Fruit fly (Drosophila melanogaster) whole organism, embryonic: Measurements from ENCODE around the gene CG12420.

Source experiments
- Abd-B ChIP-seq: fragments of 200-800 bp; sonication (Bioruptor generic); optimal IDR thresholded peaks from 2 replicates; lab custom pipeline; 2018; ENCODE audit warnings: missing biosample characterization, mild to moderate bottlenecking, missing genetic modification characterization, moderate library complexity
- Bteb2 ChIP-seq: fragments of 200-800 bp; sonication (Bioruptor generic); optimal IDR thresholded peaks from 2 replicates; lab custom pipeline; 2016; ENCODE audit warnings: missing biosample characterization, missing genetic modification characterization
- C15 ChIP-seq: fragments of 200-800 bp; sonication (Bioruptor generic); IDR thresholded peaks from 3 replicates; pipeline ENCODE4 v1.3.6; 2022; ENCODE audit warnings: missing biosample characterization, missing genetic modification characterization
- CG12104 ChIP-seq: fragments of 200-800 bp; sonication (Bioruptor generic); optimal IDR thresholded peaks from 3 replicates; lab custom pipeline; 2016; ENCODE audit warnings: missing biosample characterization, missing genetic modification characterization
- CG14014 ChIP-seq: fragments of 200-800 bp; sonication (Bioruptor generic); IDR thresholded peaks from 2 replicates; pipeline ENCODE4 v1.3.6; 2022; ENCODE audit warnings: missing biosample characterization, missing genetic modification characterization
- CG14710 ChIP-seq: fragments of 200-800 bp; sonication (Bioruptor generic); optimal IDR thresholded peaks from 3 replicates; lab custom pipeline; 2019; ENCODE audit warnings: missing biosample characterization, mild to moderate bottlenecking, missing genetic modification characterization, moderate library complexity
- CG14965 ChIP-seq: fragments of 200-800 bp; sonication (Bioruptor generic); optimal IDR thresholded peaks from 2 replicates; lab custom pipeline; 2016; ENCODE audit warnings: missing biosample characterization, missing genetic modification characterization, borderline replicate concordance
- CG15011 ChIP-seq: fragments of 200-800 bp; sonication (Bioruptor generic); optimal IDR thresholded peaks from 3 replicates; lab custom pipeline; 2018; ENCODE audit warnings: missing biosample characterization, mild to moderate bottlenecking, missing genetic modification characterization
- CG1647 ChIP-seq: fragments of 200-800 bp; sonication (Bioruptor generic); optimal IDR thresholded peaks from 3 replicates; lab custom pipeline; 2016; ENCODE audit warnings: missing biosample characterization, missing genetic modification characterization
- CG32532 ChIP-seq: fragments of 200-800 bp; sonication (Bioruptor generic); IDR thresholded peaks from 2 replicates; pipeline ENCODE4 v1.3.6; 2022; ENCODE audit warnings: missing biosample characterization, missing genetic modification characterization
- CG34224 ChIP-seq: fragments of 200-800 bp; sonication (Bioruptor generic); IDR thresholded peaks from 3 replicates; pipeline ENCODE4 v1.3.6; 2022; ENCODE audit warnings: missing biosample characterization, missing genetic modification characterization; ENCODE audit not compliant: partially characterized antibody
- CG4328 ChIP-seq: fragments of 200-800 bp; sonication (Bioruptor generic); optimal IDR thresholded peaks from 3 replicates; lab custom pipeline; 2017; ENCODE audit warnings: missing biosample characterization, missing genetic modification reagents, missing genetic modification characterization
- CG4360 ChIP-seq: fragments of 200-800 bp; sonication (Bioruptor generic); IDR thresholded peaks from 2 replicates; pipeline ENCODE4 v1.3.6; 2022; ENCODE audit warnings: missing biosample characterization, missing genetic modification characterization
- CG4730 ChIP-seq: fragments of 200-800 bp; sonication (Bioruptor generic); IDR thresholded peaks from 2 replicates; pipeline ENCODE4 v1.3.6; 2022; ENCODE audit warnings: missing biosample characterization, missing genetic modification characterization
- CG6272 ChIP-seq: fragments of 200-800 bp; sonication (Bioruptor generic); IDR thresholded peaks from 2 replicates; pipeline ENCODE4 v1.3.6; 2022; ENCODE audit warnings: missing biosample characterization, missing genetic modification characterization
- CG6654 ChIP-seq: fragments of 200-800 bp; sonication (Bioruptor generic); optimal IDR thresholded peaks from 2 replicates; lab custom pipeline; 2017; ENCODE audit warnings: missing biosample characterization, mild to moderate bottlenecking, missing genetic modification characterization
- CG6813 ChIP-seq: fragments of 200-800 bp; sonication (Bioruptor generic); optimal IDR thresholded peaks from 2 replicates; lab custom pipeline; 2017; ENCODE audit warnings: missing biosample characterization, missing genetic modification characterization, mild to moderate bottlenecking, moderate library complexity, missing genetic modification reagents
- CG7271 ChIP-seq: fragments of 200-800 bp; sonication (Bioruptor generic); optimal IDR thresholded peaks from 2 replicates; lab custom pipeline; 2018; ENCODE audit warnings: missing biosample characterization, mild to moderate bottlenecking, missing genetic modification characterization, moderate library complexity
- CG8089 ChIP-seq: fragments of 200-800 bp; sonication (Bioruptor generic); optimal IDR thresholded peaks from 3 replicates; lab custom pipeline; 2016; ENCODE audit warnings: missing biosample characterization, missing genetic modification characterization
- CG9727 ChIP-seq: fragments of 200-800 bp; sonication (Bioruptor generic); optimal IDR thresholded peaks from 3 replicates; lab custom pipeline; 2017; ENCODE audit warnings: missing biosample characterization, mild to moderate bottlenecking, missing genetic modification characterization
- CG9817 ChIP-seq: fragments of 200-800 bp; sonication (Bioruptor generic); optimal IDR thresholded peaks from 2 replicates; lab custom pipeline; 2018; ENCODE audit warnings: missing biosample characterization, mild to moderate bottlenecking, missing genetic modification characterization, moderate library complexity
- CHES-1-like ChIP-seq: fragments of 200-800 bp; sonication (Bioruptor generic); optimal IDR thresholded peaks from 2 replicates; lab custom pipeline; 2016; ENCODE audit warnings: missing biosample characterization, missing genetic modification characterization
- D ChIP-seq, 2 experiments: fragments of 200-800 bp in 1 of 2; fragments of >200 bp in 1 of 2; sonication (Bioruptor generic) in 1 of 2; optimal IDR thresholded peaks; 2 replicates in 1 of 2; 3 replicates in 1 of 2; lab custom pipeline; 2017; ENCODE audit warnings: mild to moderate bottlenecking in 1 of 2, missing biosample characterization in 1 of 2, missing genetic modification characterization in 1 of 2, missing genetic modification reagents in 1 of 2
- D19A ChIP-seq: fragments of 200-800 bp; optimal IDR thresholded peaks from 3 replicates; lab custom pipeline; 2019; ENCODE audit warnings: missing biosample characterization, mild to moderate bottlenecking, missing genetic modification characterization, moderate library complexity
- Doc2 ChIP-seq: fragments of 200-800 bp; sonication (Bioruptor generic); IDR thresholded peaks from 2 replicates; pipeline ENCODE4 v1.3.6; 2022; ENCODE audit warnings: missing biosample characterization, missing genetic modification characterization
- Eip74EF ChIP-seq, 2 experiments: fragments of 200-800 bp in 1 of 2; fragments of >200 bp in 1 of 2; sonication (Bioruptor generic) in 1 of 2; optimal IDR thresholded peaks; 2 replicates each; lab custom pipeline; 2017 to 2019; ENCODE audit warnings: missing biosample characterization in 2 of 2, missing genetic modification characterization in 2 of 2, mild to moderate bottlenecking in 1 of 2, moderate library complexity in 1 of 2
- Hey ChIP-seq: fragments of 200-800 bp; sonication (Bioruptor generic); optimal IDR thresholded peaks from 3 replicates; lab custom pipeline; 2018; ENCODE audit warnings: missing biosample characterization, mild to moderate bottlenecking, missing genetic modification characterization
- Opbp ChIP-seq: fragments of 200-800 bp; sonication (Bioruptor generic); IDR thresholded peaks from 3 replicates; pipeline ENCODE4 v1.3.6; 2022; ENCODE audit warnings: missing biosample characterization, missing genetic modification characterization; ENCODE audit not compliant: partially characterized antibody
- Ptx1 ChIP-seq: fragments of 200-800 bp; sonication (Bioruptor generic); IDR thresholded peaks from 2 replicates; pipeline ENCODE4 v1.3.6; 2022; ENCODE audit warnings: missing biosample characterization, missing genetic modification characterization
- Sox100B ChIP-seq: fragments of 200-800 bp; sonication (Bioruptor generic); optimal IDR thresholded peaks from 3 replicates; lab custom pipeline; 2018; ENCODE audit warnings: missing biosample characterization, mild to moderate bottlenecking, missing genetic modification characterization
- Spps ChIP-seq: fragments of 200-800 bp; sonication (Bioruptor generic); optimal IDR thresholded peaks from 2 replicates; lab custom pipeline; 2018; ENCODE audit warnings: missing biosample characterization, mild to moderate bottlenecking, missing genetic modification characterization
- Sry-δ ChIP-seq: fragments of 200-800 bp; sonication (Bioruptor generic); optimal IDR thresholded peaks from 2 replicates; lab custom pipeline; 2016; ENCODE audit warnings: missing biosample characterization, missing genetic modification characterization
- Xrp1 ChIP-seq: fragments of 200-800 bp; sonication (Bioruptor generic); IDR thresholded peaks from 2 replicates; pipeline ENCODE4 v1.3.6; 2022; ENCODE audit warnings: missing biosample characterization, missing genetic modification characterization
- al ChIP-seq: fragments of 200-800 bp; sonication (Bioruptor generic); IDR thresholded peaks from 2 replicates; pipeline ENCODE4 v1.3.6; 2022; ENCODE audit warnings: missing biosample characterization, missing genetic modification characterization
- dm ChIP-seq: fragments of 200-800 bp; sonication (Bioruptor generic); optimal IDR thresholded peaks from 3 replicates; lab custom pipeline; 2016; ENCODE audit warnings: missing biosample characterization, missing genetic modification characterization
- eyg ChIP-seq: fragments of 200-800 bp; sonication (Bioruptor generic); optimal IDR thresholded peaks from 3 replicates; lab custom pipeline; 2016; ENCODE audit warnings: missing biosample characterization, missing genetic modification characterization
- gce ChIP-seq: fragments of 200-800 bp; sonication (Bioruptor generic); IDR thresholded peaks from 3 replicates; pipeline ENCODE4 v1.3.6; 2022; ENCODE audit warnings: missing biosample characterization, missing genetic modification characterization
- gt ChIP-seq: fragments of 200-800 bp; sonication (Bioruptor generic); IDR thresholded peaks from 2 replicates; pipeline ENCODE4 v1.3.6; 2022; ENCODE audit warnings: missing biosample characterization, missing genetic modification characterization
- her ChIP-seq: fragments of 200-800 bp; sonication (Bioruptor generic); optimal IDR thresholded peaks from 2 replicates; lab custom pipeline; 2016; ENCODE audit warnings: missing biosample characterization, missing genetic modification characterization
- insv ChIP-seq, 2 experiments: fragments of 200-800 bp; sonication (Bioruptor generic); optimal IDR thresholded peaks; 3 replicates each; lab custom pipeline; 2016 to 2018; ENCODE audit warnings: missing biosample characterization in 2 of 2, missing genetic modification characterization in 2 of 2
- jing ChIP-seq: fragments of 200-800 bp; sonication (Bioruptor generic); optimal IDR thresholded peaks from 2 replicates; lab custom pipeline; 2018; ENCODE audit warnings: missing biosample characterization, mild to moderate bottlenecking, missing genetic modification characterization
- lov ChIP-seq, 2 experiments: fragments of 200-800 bp in 1 of 2; fragments of >200 bp in 1 of 2; sonication (Bioruptor generic) in 1 of 2; IDR thresholded peaks in 1 of 2; optimal IDR thresholded peaks in 1 of 2; 2 replicates in 1 of 2; 3 replicates in 1 of 2; pipeline versions ENCODE4 v1.3.6 to Lab custom; 2017 to 2022; ENCODE audit warnings: missing biosample characterization in 1 of 2, missing genetic modification characterization in 1 of 2
- luna ChIP-seq: fragments of 200-800 bp; sonication (Bioruptor generic); optimal IDR thresholded peaks from 2 replicates; lab custom pipeline; 2016; ENCODE audit warnings: missing biosample characterization, missing genetic modification characterization
- maf-S ChIP-seq: fragments of 200-800 bp; sonication (Bioruptor generic); optimal IDR thresholded peaks from 2 replicates; lab custom pipeline; 2016; ENCODE audit warnings: missing biosample characterization, missing genetic modification characterization
- odd ChIP-seq: fragments of 200-800 bp; sonication (Bioruptor generic); optimal IDR thresholded peaks from 2 replicates; lab custom pipeline; 2017; ENCODE audit warnings: missing biosample characterization, mild to moderate bottlenecking, missing genetic modification characterization
- pum ChIP-seq: fragments of 200-800 bp; sonication (Bioruptor generic); optimal IDR thresholded peaks from 2 replicates; lab custom pipeline; 2016; ENCODE audit warnings: missing biosample characterization, missing genetic modification characterization
- slp2 ChIP-seq: fragments of 200-800 bp; sonication (Bioruptor generic); optimal IDR thresholded peaks from 2 replicates; lab custom pipeline; 2016; ENCODE audit warnings: missing biosample characterization, missing genetic modification characterization
- sob ChIP-seq: fragments of 200-800 bp; sonication (Bioruptor generic); IDR thresholded peaks from 2 replicates; pipeline ENCODE4 v1.3.6; 2022; ENCODE audit warnings: missing biosample characterization, missing genetic modification characterization
- sqz ChIP-seq: fragments of 200-800 bp; sonication (Bioruptor generic); optimal IDR thresholded peaks from 3 replicates; lab custom pipeline; 2018; ENCODE audit warnings: missing biosample characterization, mild to moderate bottlenecking, missing genetic modification characterization
- ssp ChIP-seq: fragments of 200-800 bp; sonication (Bioruptor generic); IDR thresholded peaks from 2 replicates; pipeline ENCODE4 v1.3.6; 2022; ENCODE audit warnings: missing biosample characterization, missing genetic modification characterization

Gene CG12420

dm6 chr3R:10213430-10213829, 9.1 kb upstream of the CG12420 start (continued):
- TF ChIP-seq CG6272 (GFP tag; lab: Robert Waterston, UW): peak; percentile 51; the same call in 1 of the 2 replicates
- TF ChIP-seq slp2 (GFP tag; lab: Kevin White, UChicago): no peak
- no peak for TF ChIP-seq CG7271
- peak; percentile 32 for TF ChIP-seq CG15011
- peak; percentile 30 for TF ChIP-seq CG12104 (GFP tag; lab: Kevin White, UChicago)
- peak; percentile 34 for TF ChIP-seq odd (GFP tag; lab: Kevin White, UChicago)
- no peak for TF ChIP-seq CG6813
- peak in 1 of 2 experiments; percentile 42 for TF ChIP-seq Eip74EF (GFP tag; optimal IDR thresholded peaks at IDR 0.05; lab: Kevin White, UChicago)
- TF ChIP-seq Bteb2: no peak
- no peak for TF ChIP-seq Sry-δ (GFP tag; lab: Kevin White, UChicago)
- TF ChIP-seq ssp (GFP tag; lab: Robert Waterston, UW): peak; percentile 70
- TF ChIP-seq pum (GFP tag; lab: Kevin White, UChicago): no peak
- no peak for TF ChIP-seq CG34224
- no peak for TF ChIP-seq Opbp (GFP tag; lab: Robert Waterston, UW)
- peak; percentile 67 for TF ChIP-seq Abd-B
- TF ChIP-seq CG4360 (GFP tag; lab: Robert Waterston, UW): 0 out of 2 replicates have a peak, but pooled peaks have one; percentile 51
- peak; percentile 58 for TF ChIP-seq CG9817 (tag; lab: Kevin White, UChicago)
- peak; percentile 77 for TF ChIP-seq sob (GFP tag; lab: Robert Waterston, UW)
- peak; percentile 86 for TF ChIP-seq Ptx1 (GFP tag; lab: Robert Waterston, UW)
- peak; percentile 54 for TF ChIP-seq jing
- TF ChIP-seq Spps (tag; lab: Kevin White, UChicago): no peak
- no peak for TF ChIP-seq Doc2 (GFP tag; lab: Robert Waterston, UW)
- no peak; the same call in 1 of the 2 replicates for TF ChIP-seq CG32532
- no peak for TF ChIP-seq CHES-1-like (GFP tag; lab: Kevin White, UChicago)
- no peak for TF ChIP-seq her
- TF ChIP-seq CG6654 (GFP tag; lab: Kevin White, UChicago): peak; percentile 50
- no peak for TF ChIP-seq D (optimal IDR thresholded peaks at IDR 0.05; lab: Kevin White, UChicago)
- TF ChIP-seq D (GFP tag; optimal IDR thresholded peaks at IDR 0.05; lab: Kevin White, UChicago): peak; percentile 63
- no peak for TF ChIP-seq CG1647 (GFP tag; lab: Kevin White, UChicago)
- TF ChIP-seq Xrp1 (GFP tag; lab: Robert Waterston, UW): peak; percentile 82
- no peak; the same call in 1 of the 2 replicates for TF ChIP-seq gt (GFP tag; lab: Robert Waterston, UW)
- peak; percentile 42 for TF ChIP-seq CG9727
- TF ChIP-seq C15 (GFP tag; lab: Robert Waterston, UW): no peak
- TF ChIP-seq sqz (GFP tag; lab: Kevin White, UChicago): no peak
- peak; percentile 63 for TF ChIP-seq D19A (tag; lab: Kevin White, UChicago)
- TF ChIP-seq eyg (GFP tag; lab: Kevin White, UChicago): no peak
- no peak for TF ChIP-seq Hey (tag; lab: Kevin White, UChicago)
- no peak for TF ChIP-seq dm
- TF ChIP-seq CG14014 (GFP tag; lab: Robert Waterston, UW): peak; percentile 46; the same call in 1 of the 2 replicates
- peak; percentile 69 for TF ChIP-seq CG4730 (GFP tag; lab: Robert Waterston, UW)
- no peak for TF ChIP-seq maf-S
- peak; percentile 67; the same call in 1 of the 3 replicates for TF ChIP-seq gce (GFP tag; lab: Robert Waterston, UW)
- no peak for TF ChIP-seq al (GFP tag; lab: Robert Waterston, UW)
- no peak for TF ChIP-seq lov (optimal IDR thresholded peaks at IDR 0.05; lab: Kevin White, UChicago)
- TF ChIP-seq lov (GFP tag; IDR thresholded peaks at IDR 0.05; lab: Robert Waterston, UW): peak; percentile 80; the same call in 2 of the 3 replicates
- no peak for TF ChIP-seq CG4328 (GFP tag; lab: Kevin White, UChicago)
- no peak for TF ChIP-seq luna
- no peak for TF ChIP-seq CG14710 (tag; lab: Kevin White, UChicago)
- TF ChIP-seq Sox100B: peak; percentile 69
- no peak for TF ChIP-seq CG8089 (GFP tag; lab: Kevin White, UChicago)
- TF ChIP-seq CG14965 (GFP tag; lab: Kevin White, UChicago): no peak
- no peak for TF ChIP-seq insv (GFP tag; optimal IDR thresholded peaks at IDR 0.05; lab: Kevin White, UChicago)
